Worm (Caenorhabditis elegans): ENCODE measurements around the gene F01F1.15.

F01F1.15 gene

ce11 chrIII:5826895-5827437, 42.4 kb downstream of the F01F1.15 start (continued):
- TF ChIP-seq daf-12 (tag; optimal IDR thresholded peaks at IDR 0.05) (no peak), lin-1 (GFP tag; IDR thresholded peaks at IDR 0.05) (no peak), lsy-2 (tag; optimal IDR thresholded peaks at IDR 0.05) (peak in 1 of 2 experiments; percentile 24), dpl-1 (GFP tag; optimal IDR thresholded peaks at IDR 0.05) (no peak)

ce11 chrIII:5824450-5824972, 44.8 kb downstream of the F01F1.15 start:
- TF ChIP-seq nhr-77 (tag; optimal IDR thresholded peaks at IDR 0.05): no peak
- peak in 1 of 2 experiments; percentile 70 for TF ChIP-seq unc-62 (GFP tag; optimal IDR thresholded peaks at IDR 0.05 in 1 of 2)
- TF ChIP-seq unc-62 (tag; optimal IDR thresholded peaks at IDR 0.05): no peak
- TF ChIP-seq hlh-11 (tag; optimal IDR thresholded peaks at IDR 0.05): no peak
- TF ChIP-seq ctbp-1 (GFP tag; IDR thresholded peaks at IDR 0.05): no peak

ce11 chrIII:5823617-5824016, 45.7 kb downstream of the F01F1.15 start, which contains the start of gene R12B2.8:
R12B2.8 (plus strand) TSS chrIII:5823917.
- TF ChIP-seq mxl-3 (GFP tag; optimal IDR thresholded peaks at IDR 0.05): no peak
- no peak for TF ChIP-seq nhr-10 (tag; optimal IDR thresholded peaks at IDR 0.05)
- no peak for TF ChIP-seq zip-11 (GFP tag; IDR thresholded peaks at IDR 0.05)
- no peak for TF ChIP-seq ceh-82 (tag; optimal IDR thresholded peaks at IDR 0.05)
- TF ChIP-seq daf-19 (GFP tag; conservative IDR thresholded peaks at IDR 0.05): no peak
- TF ChIP-seq rbr-2 (tag; optimal IDR thresholded peaks at IDR 0.05): no peak
- no peak for TF ChIP-seq ceh-20 (GFP tag; IDR thresholded peaks at IDR 0.05)
- no peak for TF ChIP-seq snpc-4 (tag; optimal IDR thresholded peaks at IDR 0.05)

ce11 chrIII:5822816-5823215, 46.5 kb downstream of the F01F1.15 start:
- TF ChIP-seq unc-39 (tag; optimal IDR thresholded peaks at IDR 0.05): no peak
- TF ChIP-seq daf-12 (tag; optimal IDR thresholded peaks at IDR 0.05): no peak
- TF ChIP-seq ces-1 (GFP tag; optimal IDR thresholded peaks at IDR 0.05): no peak
- no peak for TF ChIP-seq ceh-28 (tag; optimal IDR thresholded peaks at IDR 0.05)
- TF ChIP-seq dpl-1 (GFP tag; optimal IDR thresholded peaks at IDR 0.05): no peak

Measured in whole organism, L4 larva.